Worm (Caenorhabditis elegans): ENCODE measurements around the gene hrg-5.

Gene hrg-5

DNA sequence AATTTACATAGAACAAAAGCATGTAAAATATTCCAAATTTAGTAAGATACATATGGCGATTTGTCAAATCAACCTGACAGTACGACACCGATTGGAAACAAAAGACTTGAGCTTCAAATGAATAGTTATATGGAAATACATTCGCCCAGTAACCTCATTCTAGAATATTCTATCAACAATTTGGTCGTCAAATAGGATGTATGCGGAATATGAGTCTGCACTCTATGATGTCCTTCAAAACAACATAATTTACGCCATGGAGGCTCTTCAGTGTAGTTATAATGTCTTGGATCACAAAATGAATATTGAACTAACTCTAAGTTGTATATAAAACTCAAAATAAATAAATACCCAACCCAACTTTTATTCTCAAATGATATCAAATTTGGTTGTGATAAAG is 2.6 kb downstream of the hrg-5 start:
- TF ChIP-seq zag-1 (tag; optimal IDR thresholded peaks at IDR 0.05) (no peak), grh-1 (GFP tag; IDR thresholded peaks at IDR 0.05) (no peak), isw-1 (GFP tag; IDR thresholded peaks at IDR 0.05) (0 out of 2 replicates have a peak, but pooled peaks have one; percentile 9), hpl-2 (GFP tag; optimal IDR thresholded peaks at IDR 0.05) (no peak), ztf-4 (tag; optimal IDR thresholded peaks at IDR 0.05) (peak; percentile 38), ceh-63 (GFP tag; optimal IDR thresholded peaks at IDR 0.05) (no peak), lin-13 (GFP tag; optimal IDR thresholded peaks at IDR 0.05) (peak; percentile 60), nhr-19 (GFP tag; conservative IDR thresholded peaks at IDR 0.05) (peak; percentile 45), ama-1 (optimal IDR thresholded peaks at IDR 0.05) (no peak), jun-1 (tag; optimal IDR thresholded peaks at IDR 0.05) (no peak), ztf-11 (tag; optimal IDR thresholded peaks at IDR 0.05) (peak in 1 of 2 experiments; percentile 42), blmp-1 (tag; optimal IDR thresholded peaks at IDR 0.05) (no peak), unc-98 (GFP tag; IDR thresholded peaks at IDR 0.05) (no peak), dpl-1 (GFP tag; optimal IDR thresholded peaks at IDR 0.05) (peak in 2 of 3 experiments; percentile 28 to 36), lir-3 (tag; optimal IDR thresholded peaks at IDR 0.05; ENCODE audit: poor library complexity) (no peak), lin-35 (GFP tag; optimal IDR thresholded peaks at IDR 0.05) (peak; percentile 35 to 61), efl-3 (GFP tag; optimal IDR thresholded peaks at IDR 0.05) (no peak), xbp-1 (tag; optimal IDR thresholded peaks at IDR 0.05) (peak; percentile 62), sox-4 (tag; optimal IDR thresholded peaks at IDR 0.05) (no peak), nhr-20 (tag; optimal IDR thresholded peaks at IDR 0.05) (peak; percentile 67), unc-130 (tag; optimal IDR thresholded peaks at IDR 0.05) (no peak), snu-23 (GFP tag; optimal IDR thresholded peaks at IDR 0.05) (peak; percentile 66), pax-3 (tag; optimal IDR thresholded peaks at IDR 0.05) (peak; percentile 1), nhr-84 (tag; optimal IDR thresholded peaks at IDR 0.05) (no peak), elt-3 (tag; optimal IDR thresholded peaks at IDR 0.05) (no peak), sup-37 (GFP tag; optimal IDR thresholded peaks at IDR 0.05) (no peak), ceh-82 (tag; optimal IDR thresholded peaks at IDR 0.05) (no peak), nhr-47 (tag; optimal IDR thresholded peaks at IDR 0.05) (peak; percentile 50), mep-1 (tag; optimal IDR thresholded peaks at IDR 0.05) (peak; percentile 75), mdl-1 (tag; optimal IDR thresholded peaks at IDR 0.05) (no peak), mef-2 (tag; optimal IDR thresholded peaks at IDR 0.05) (no peak), egl-13 (tag; optimal IDR thresholded peaks at IDR 0.05) (peak; percentile 10), rnt-1 (tag; optimal IDR thresholded peaks at IDR 0.05) (peak; percentile 32), lsy-2 (tag; optimal IDR thresholded peaks at IDR 0.05) (peak; percentile 59 to 69), F16B12.6 (tag; optimal IDR thresholded peaks at IDR 0.05) (peak; percentile 80), nhr-11 (tag; optimal IDR thresholded peaks at IDR 0.05) (no peak), C16A3.4 (tag; optimal IDR thresholded peaks at IDR 0.05) (peak; percentile 8), lin-39 (tag; optimal IDR thresholded peaks at IDR 0.05) (no peak), fkh-10 (GFP tag; optimal IDR thresholded peaks at IDR 0.05) (no peak), nhr-76 (tag; optimal IDR thresholded peaks at IDR 0.05) (no peak), ceh-90 (tag; optimal IDR thresholded peaks at IDR 0.05) (no peak), zip-4 (GFP tag; optimal IDR thresholded peaks at IDR 0.05) (no peak), irx-1 (tag; optimal IDR thresholded peaks at IDR 0.05) (no peak), dsc-1 (tag; optimal IDR thresholded peaks at IDR 0.05) (peak; percentile 38), lin-15B (tag; optimal IDR thresholded peaks at IDR 0.05) (peak; percentile 6), swsn-7 (tag; optimal IDR thresholded peaks at IDR 0.05) (peak; percentile 66), aha-1 (tag; optimal IDR thresholded peaks at IDR 0.05) (no peak), nhr-71 (tag; optimal IDR thresholded peaks at IDR 0.05) (peak; percentile 65), pqm-1 (tag; optimal IDR thresholded peaks at IDR 0.05) (no peak), alr-1 (tag; optimal IDR thresholded peaks at IDR 0.05; ENCODE audit: borderline replicate concordance) (no peak), fos-1 (tag; optimal IDR thresholded peaks at IDR 0.05) (no peak), nhr-237 (tag; optimal IDR thresholded peaks at IDR 0.05) (no peak), Y116A8C.19 (tag; optimal IDR thresholded peaks at IDR 0.05; ENCODE audit: borderline replicate concordance) (no peak), unc-30 (tag; optimal IDR thresholded peaks at IDR 0.05) (no peak)
